Worm (Caenorhabditis elegans) whole organism, L4/young adult: Measurements from ENCODE around the gene F19G12.8.

Source experiments
- W03F9.2 ChIP-seq: fragments of 150-350 bp; optimal IDR thresholded peaks from 2 replicates; lab custom pipeline; 2014; ENCODE audit warnings: missing biosample characterization, missing genetic modification characterization
- dao-5 ChIP-seq: sonication (generic microtip); optimal IDR thresholded peaks from 2 replicates; lab custom pipeline; 2016; ENCODE audit warnings: missing genotype, missing genetic modification characterization, moderate library complexity, missing compliant biosample characterization
- him-1 ChIP-seq: sonication (generic microtip); optimal IDR thresholded peaks from 2 replicates; lab custom pipeline; 2016; ENCODE audit warnings: missing genotype, missing genetic modification reagents, missing genetic modification characterization, missing compliant biosample characterization

ce11 chrX:1384538-1384937 is 32.6 kb upstream of the F19G12.8 start, which contains the start of gene F56C3.8:
- TF ChIP-seq him-1 (no peak), W03F9.2 (no peak), dao-5 (tag; lab: Kevin White, UChicago) (no peak)
